Worm (Caenorhabditis elegans): ENCODE results near the gene folt-2.

folt-2 gene

ce11 chrV:2909525-2909924 lies 34.1 kb upstream of the folt-2 start, which contains the start of gene zmp-3:
TSS of gene zmp-3 (minus strand) at chrV:2909625.
- TF ChIP-seq nhr-12 (tag; optimal IDR thresholded peaks at IDR 0.05) = no peak
- no peak for TF ChIP-seq hlh-1 (tag; optimal IDR thresholded peaks at IDR 0.05)
- TF ChIP-seq ceh-39 (tag; optimal IDR thresholded peaks at IDR 0.05) = no peak
- TF ChIP-seq lsy-2 (tag; optimal IDR thresholded peaks at IDR 0.05) = no peak
- TF ChIP-seq zip-8 (tag; optimal IDR thresholded peaks at IDR 0.05) = no peak
- TF ChIP-seq sem-2 (GFP tag; optimal IDR thresholded peaks at IDR 0.05) = no peak
- no peak for TF ChIP-seq cnd-1 (tag; optimal IDR thresholded peaks at IDR 0.05)

ce11 chrV:2903227-2903626 lies 27.8 kb upstream of the folt-2 start, which contains the start of gene C31B8.7:
TSS of gene C31B8.7 (minus strand) at chrV:2903327.
- TF ChIP-seq flh-1 (GFP tag; optimal IDR thresholded peaks at IDR 0.05) = no peak
- TF ChIP-seq nhr-76 (tag; optimal IDR thresholded peaks at IDR 0.05) = no peak
- TF ChIP-seq ceh-39 (tag; optimal IDR thresholded peaks at IDR 0.05) = no peak
- TF ChIP-seq nhr-28 (tag; optimal IDR thresholded peaks at IDR 0.05) = no peak
- no peak for TF ChIP-seq nhr-12 (tag; optimal IDR thresholded peaks at IDR 0.05)
- no peak for TF ChIP-seq mls-2 (tag; optimal IDR thresholded peaks at IDR 0.05)
- no peak for TF ChIP-seq M03D4.4 (tag; optimal IDR thresholded peaks at IDR 0.05)
- TF ChIP-seq ceh-43 (GFP tag; optimal IDR thresholded peaks at IDR 0.05) = no peak
- no peak for TF ChIP-seq elt-1 (tag; optimal IDR thresholded peaks at IDR 0.05; ENCODE audit: borderline replicate concordance, insufficient read depth)
- no peak for TF ChIP-seq lsy-2 (tag; optimal IDR thresholded peaks at IDR 0.05)
- no peak for TF ChIP-seq ceh-83 (GFP tag; optimal IDR thresholded peaks at IDR 0.05)
- no peak for TF ChIP-seq unc-62 (GFP tag; optimal IDR thresholded peaks at IDR 0.05)
- no peak for TF ChIP-seq snpc-4 (tag; optimal IDR thresholded peaks at IDR 0.05)
- no peak for TF ChIP-seq mep-1 (tag; optimal IDR thresholded peaks at IDR 0.05)
- no peak for TF ChIP-seq ces-1 (GFP tag; optimal IDR thresholded peaks at IDR 0.05)
- TF ChIP-seq blmp-1 (tag; optimal IDR thresholded peaks at IDR 0.05) = no peak
- no peak for TF ChIP-seq pha-4 (tag; optimal IDR thresholded peaks at IDR 0.05)

- TF ChIP-seq ztf-11 (tag; optimal IDR thresholded peaks at IDR 0.05) (no peak), mls-2 (tag; optimal IDR thresholded peaks at IDR 0.05) (no peak), sem-2 (GFP tag; optimal IDR thresholded peaks at IDR 0.05) (no peak), ceh-83 (GFP tag; optimal IDR thresholded peaks at IDR 0.05) (no peak), unc-120 (tag; optimal IDR thresholded peaks at IDR 0.05; ENCODE audit: poor library complexity, severe bottlenecking) (no peak), nhr-2 (tag; optimal IDR thresholded peaks at IDR 0.05) (no peak), ces-1 (GFP tag; optimal IDR thresholded peaks at IDR 0.05) (no peak), drap-1 (GFP tag; optimal IDR thresholded peaks at IDR 0.05) (no peak), zip-8 (tag; optimal IDR thresholded peaks at IDR 0.05) (no peak), elt-3 (tag; optimal IDR thresholded peaks at IDR 0.05) (no peak), lsy-2 (tag; optimal IDR thresholded peaks at IDR 0.05) (no peak), sptf-1 (tag; optimal IDR thresholded peaks at IDR 0.05) (no peak), ham-2 (GFP tag; optimal IDR thresholded peaks at IDR 0.05) (no peak)
Observed at ce11 chrV:2899867-2900266, 24.5 kb upstream of the folt-2 start, which contains the start of gene str-46. TSS of gene str-46 (minus strand) at chrV:2899967.

DNA sequence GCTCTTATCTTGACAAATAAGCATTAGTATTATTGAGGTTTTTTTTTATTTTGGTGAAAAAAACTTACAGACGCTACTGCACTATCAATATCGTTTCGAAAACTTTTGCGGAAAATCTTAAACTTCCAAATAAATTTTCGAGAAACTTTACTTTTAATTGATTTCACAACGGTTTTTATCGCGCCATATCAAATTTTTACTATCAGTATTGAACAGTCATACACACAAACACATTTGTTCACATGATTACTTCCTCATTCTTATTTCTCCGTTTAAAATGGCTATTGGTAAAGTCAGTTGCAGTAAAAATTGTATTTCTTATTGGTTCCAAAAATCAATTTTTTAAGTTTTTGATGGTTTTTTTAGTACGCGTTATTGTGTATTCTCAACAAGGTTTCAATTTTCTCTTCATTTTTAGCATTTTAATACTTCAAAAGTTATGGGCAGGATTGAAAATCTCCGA lies 20.8 kb upstream of the folt-2 start, which contains the start of gene pals-32:
Gene pals-32 (plus strand): TSS at position 413 of the 463 bp plus-strand sequence.
- TF ChIP-seq mls-2 (tag; optimal IDR thresholded peaks at IDR 0.05) = no peak
- TF ChIP-seq lin-32 (GFP tag; optimal IDR thresholded peaks at IDR 0.05) = no peak
- TF ChIP-seq cnd-1 (tag; optimal IDR thresholded peaks at IDR 0.05) = no peak
- no peak for TF ChIP-seq ces-1 (GFP tag; optimal IDR thresholded peaks at IDR 0.05)
- no peak for TF ChIP-seq flh-1 (GFP tag; optimal IDR thresholded peaks at IDR 0.05)
- no peak for TF ChIP-seq ham-2 (GFP tag; optimal IDR thresholded peaks at IDR 0.05)
- no peak for TF ChIP-seq nhr-28 (tag; optimal IDR thresholded peaks at IDR 0.05)
- no peak for TF ChIP-seq mep-1 (tag; optimal IDR thresholded peaks at IDR 0.05)
- no peak for TF ChIP-seq unc-120 (tag; optimal IDR thresholded peaks at IDR 0.05; ENCODE audit: poor library complexity, severe bottlenecking)
- no peak for TF ChIP-seq elt-1 (tag; optimal IDR thresholded peaks at IDR 0.05; ENCODE audit: borderline replicate concordance, insufficient read depth)

- no peak for TF ChIP-seq snpc-4 (tag; optimal IDR thresholded peaks at IDR 0.05)
- TF ChIP-seq unc-39 (tag; optimal IDR thresholded peaks at IDR 0.05) = no peak
- TF ChIP-seq elt-3 (tag; optimal IDR thresholded peaks at IDR 0.05) = no peak
- TF ChIP-seq hlh-1 (tag; optimal IDR thresholded peaks at IDR 0.05) = no peak
- TF ChIP-seq ham-2 (GFP tag; optimal IDR thresholded peaks at IDR 0.05) = no peak
- no peak for TF ChIP-seq flh-1 (GFP tag; optimal IDR thresholded peaks at IDR 0.05)
- no peak for TF ChIP-seq lsy-2 (tag; optimal IDR thresholded peaks at IDR 0.05)
- no peak for TF ChIP-seq tbx-8 (GFP tag; optimal IDR thresholded peaks at IDR 0.05)
- no peak for TF ChIP-seq blmp-1 (tag; optimal IDR thresholded peaks at IDR 0.05)
- TF ChIP-seq unc-62 (GFP tag; optimal IDR thresholded peaks at IDR 0.05) = no peak
- no peak for TF ChIP-seq pha-4 (tag; optimal IDR thresholded peaks at IDR 0.05)
- TF ChIP-seq bed-3 (GFP tag; optimal IDR thresholded peaks at IDR 0.05) = no peak
- TF ChIP-seq nhr-28 (tag; optimal IDR thresholded peaks at IDR 0.05) = no peak
- no peak for TF ChIP-seq sem-2 (GFP tag; optimal IDR thresholded peaks at IDR 0.05)
- TF ChIP-seq zip-8 (tag; optimal IDR thresholded peaks at IDR 0.05) = no peak
- no peak for TF ChIP-seq lin-32 (GFP tag; optimal IDR thresholded peaks at IDR 0.05)
- TF ChIP-seq ztf-11 (tag; optimal IDR thresholded peaks at IDR 0.05) = no peak
- TF ChIP-seq nhr-12 (tag; optimal IDR thresholded peaks at IDR 0.05) = no peak
- no peak for TF ChIP-seq ces-1 (GFP tag; optimal IDR thresholded peaks at IDR 0.05)
- no peak for TF ChIP-seq ceh-39 (tag; optimal IDR thresholded peaks at IDR 0.05)
Observed at ce11 chrV:2892976-2893375, 17.6 kb upstream of the folt-2 start, which contains the start of gene srh-127. TSS of gene srh-127 (plus strand) at chrV:2893276.

Data from whole organism, mixed stage, embryonic.